Fruit fly (Drosophila melanogaster) whole organism, embryonic: ENCODE data around the gene nudC.

Source experiments
- Antp ChIP-seq: fragments of 200-800 bp; sonication (Bioruptor generic); optimal IDR thresholded peaks from 3 replicates; lab custom pipeline; 2016; ENCODE audit warnings: missing biosample characterization, missing genetic modification characterization
- CG10209 ChIP-seq: fragments of 200-800 bp; sonication (Bioruptor generic); optimal IDR thresholded peaks from 3 replicates; lab custom pipeline; 2017; ENCODE audit warnings: missing biosample characterization, mild to moderate bottlenecking, missing genetic modification characterization, missing genetic modification reagents
- CG11456 ChIP-seq: fragments of 200-800 bp; sonication (Bioruptor generic); IDR thresholded peaks from 3 replicates; pipeline ENCODE4 v1.3.6; 2022; ENCODE audit warnings: missing biosample characterization, missing genetic modification characterization
- CG11695 ChIP-seq: fragments of 200-800 bp; sonication (Bioruptor generic); IDR thresholded peaks from 3 replicates; pipeline ENCODE4 v1.3.6; 2022; ENCODE audit warnings: missing biosample characterization, missing genetic modification characterization
- CG12071 ChIP-seq: fragments of 200-800 bp; sonication (Bioruptor generic); optimal IDR thresholded peaks from 3 replicates; lab custom pipeline; 2018; ENCODE audit warnings: missing biosample characterization, mild to moderate bottlenecking, missing genetic modification characterization
- CG12299 ChIP-seq: fragments of 200-800 bp; sonication (Bioruptor generic); optimal IDR thresholded peaks from 2 replicates; lab custom pipeline; 2018; ENCODE audit warnings: missing biosample characterization, mild to moderate bottlenecking, missing genetic modification characterization
- CG12391 ChIP-seq: fragments of 200-800 bp; sonication (Bioruptor generic); optimal IDR thresholded peaks from 3 replicates; lab custom pipeline; 2018; ENCODE audit warnings: missing biosample characterization, mild to moderate bottlenecking, missing genetic modification characterization, moderate library complexity
- CG15696 ChIP-seq: fragments of 200-800 bp; sonication (Bioruptor generic); optimal IDR thresholded peaks from 2 replicates; lab custom pipeline; 2019; ENCODE audit warnings: missing biosample characterization, mild to moderate bottlenecking, missing genetic modification characterization, moderate library complexity
- CG16813 ChIP-seq: fragments of 200-800 bp; sonication (Bioruptor generic); IDR thresholded peaks from 3 replicates; pipeline ENCODE4 v1.3.6; 2022; ENCODE audit warnings: missing biosample characterization, missing genetic modification characterization; ENCODE audit not compliant: partially characterized antibody
- CG18476 ChIP-seq: fragments of 200-800 bp; sonication (Bioruptor generic); optimal IDR thresholded peaks from 2 replicates; lab custom pipeline; 2016; ENCODE audit warnings: missing biosample characterization, mild to moderate bottlenecking, missing genetic modification characterization
- CG18619 ChIP-seq: fragments of 200-800 bp; sonication (Bioruptor generic); optimal IDR thresholded peaks from 3 replicates; lab custom pipeline; 2017; ENCODE audit warnings: missing biosample characterization, mild to moderate bottlenecking, missing genetic modification characterization
- CG2678 ChIP-seq: fragments of 200-800 bp; sonication (Bioruptor generic); optimal IDR thresholded peaks from 3 replicates; lab custom pipeline; 2019; ENCODE audit warnings: missing biosample characterization, mild to moderate bottlenecking, missing genetic modification characterization, moderate library complexity
- CG31441 ChIP-seq: fragments of 200-800 bp; sonication (Bioruptor generic); IDR thresholded peaks from 2 replicates; pipeline ENCODE4 v1.3.6; 2022; ENCODE audit warnings: missing biosample characterization, missing genetic modification characterization
- CG32772 ChIP-seq: fragments of 200-800 bp; sonication (Bioruptor generic); IDR thresholded peaks from 2 replicates; pipeline ENCODE4 v1.3.6; 2022; ENCODE audit warnings: missing biosample characterization, missing genetic modification characterization
- CG42726 ChIP-seq: fragments of 200-800 bp; sonication (Bioruptor generic); IDR thresholded peaks from 2 replicates; pipeline ENCODE4 v1.3.6; 2022; ENCODE audit warnings: missing biosample characterization, missing genetic modification characterization; ENCODE audit not compliant: partially characterized antibody
- CG4328 ChIP-seq: fragments of 200-800 bp; sonication (Bioruptor generic); optimal IDR thresholded peaks from 3 replicates; lab custom pipeline; 2017; ENCODE audit warnings: missing biosample characterization, missing genetic modification reagents, missing genetic modification characterization
- CG43689 ChIP-seq: fragments of 200-800 bp; sonication (Bioruptor generic); IDR thresholded peaks from 2 replicates; pipeline ENCODE4 v1.3.6; 2022; ENCODE audit warnings: missing biosample characterization, missing genetic modification characterization
- CG4424 ChIP-seq: fragments of 200-800 bp; sonication (Bioruptor generic); optimal IDR thresholded peaks from 3 replicates; lab custom pipeline; 2016; ENCODE audit warnings: missing biosample characterization, missing genetic modification characterization
- CG7556 ChIP-seq: fragments of 200-800 bp; sonication (Bioruptor generic); optimal IDR thresholded peaks from 2 replicates; lab custom pipeline; 2017; ENCODE audit warnings: missing biosample characterization, mild to moderate bottlenecking, missing genetic modification characterization
- CG9797 ChIP-seq: fragments of 200-800 bp; sonication (Bioruptor generic); optimal IDR thresholded peaks from 3 replicates; lab custom pipeline; 2018; ENCODE audit warnings: missing biosample characterization, mild to moderate bottlenecking, missing genetic modification characterization
- CTCF ChIP-seq: fragments of 200-800 bp; sonication (Bioruptor generic); optimal IDR thresholded peaks from 2 replicates; lab custom pipeline; 2017; ENCODE audit warnings: missing biosample characterization, mild to moderate bottlenecking, missing genetic modification characterization, moderate library complexity
- Chrac-16 ChIP-seq: fragments of 200-800 bp; sonication (Bioruptor generic); optimal IDR thresholded peaks from 3 replicates; lab custom pipeline; 2016; ENCODE audit warnings: missing biosample characterization, missing genetic modification characterization
- Eip74EF ChIP-seq, 2 experiments: fragments of 200-800 bp in 1 of 2; fragments of >200 bp in 1 of 2; sonication (Bioruptor generic) in 1 of 2; optimal IDR thresholded peaks; 2 replicates each; lab custom pipeline; 2017 to 2019; ENCODE audit warnings: missing biosample characterization in 2 of 2, missing genetic modification characterization in 2 of 2, mild to moderate bottlenecking in 1 of 2, moderate library complexity in 1 of 2
- Elba2 ChIP-seq: fragments of 200-800 bp; sonication (Bioruptor generic); optimal IDR thresholded peaks from 3 replicates; lab custom pipeline; 2016; ENCODE audit warnings: missing biosample characterization, missing genetic modification characterization
- HmgZ ChIP-seq: fragments of 200-800 bp; sonication (Bioruptor generic); optimal IDR thresholded peaks from 2 replicates; lab custom pipeline; 2018; ENCODE audit warnings: missing biosample characterization, mild to moderate bottlenecking, missing genetic modification characterization
- Hr39 ChIP-seq: fragments of >200 bp; optimal IDR thresholded peaks from 2 replicates; lab custom pipeline; 2017
- Meics ChIP-seq: fragments of 200-800 bp; sonication (Bioruptor generic); optimal IDR thresholded peaks from 2 replicates; lab custom pipeline; 2017; ENCODE audit warnings: missing biosample characterization, mild to moderate bottlenecking, missing genetic modification characterization
- Nf-YA ChIP-seq: fragments of 200-800 bp; sonication (Bioruptor generic); IDR thresholded peaks from 2 replicates; pipeline ENCODE4 v1.3.6; 2022; ENCODE audit warnings: missing biosample characterization, missing genetic modification characterization
- Nf-YC ChIP-seq: fragments of 200-800 bp; optimal IDR thresholded peaks from 3 replicates; lab custom pipeline; 2019; ENCODE audit warnings: missing biosample characterization, mild to moderate bottlenecking, missing genetic modification characterization, moderate library complexity
- Ssrp ChIP-seq: fragments of 200-800 bp; sonication (Bioruptor generic); optimal IDR thresholded peaks from 2 replicates; lab custom pipeline; 2018; ENCODE audit warnings: missing biosample characterization, mild to moderate bottlenecking, missing genetic modification characterization, moderate library complexity
- Stat92E ChIP-seq, 3 experiments: fragments of >200 bp in 2 of 3; fragments of 200-800 bp in 1 of 3; sonication (Bioruptor generic) in 1 of 3; optimal IDR thresholded peaks; 2 replicates each; lab custom pipeline; 2017 to 2019; ENCODE audit warnings: missing biosample characterization in 3 of 3, missing genetic modification characterization in 3 of 3, mild to moderate bottlenecking in 1 of 3, moderate library complexity in 1 of 3
- Taf1 ChIP-seq: fragments of 200-800 bp; sonication (Bioruptor generic); IDR thresholded peaks from 2 replicates; pipeline ENCODE4 v1.3.6; 2022; ENCODE audit warnings: missing biosample characterization, missing genetic modification characterization
- chif ChIP-seq, 2 experiments: fragments of 200-800 bp; sonication (Bioruptor generic); optimal IDR thresholded peaks; 3 replicates each; lab custom pipeline; 2016; ENCODE audit warnings: missing biosample characterization in 2 of 2, missing genetic modification characterization in 2 of 2
- dpn ChIP-seq, 2 experiments: fragments of 200-800 bp; sonication (Bioruptor generic); optimal IDR thresholded peaks; 3 replicates each; lab custom pipeline; 2016; ENCODE audit warnings: missing biosample characterization in 2 of 2, missing genetic modification characterization in 2 of 2
- ewg ChIP-seq: fragments of 200-800 bp; sonication (Bioruptor generic); optimal IDR thresholded peaks from 3 replicates; lab custom pipeline; 2017; ENCODE audit warnings: mild to moderate bottlenecking, missing biosample characterization, missing genetic modification reagents, missing genetic modification characterization
- fd96Cb ChIP-seq: fragments of 200-800 bp; sonication (Bioruptor generic); optimal IDR thresholded peaks from 2 replicates; lab custom pipeline; 2018; ENCODE audit warnings: missing biosample characterization, mild to moderate bottlenecking, missing genetic modification characterization, moderate library complexity
- gfzf ChIP-seq: fragments of 200-800 bp; sonication (Bioruptor generic); optimal IDR thresholded peaks from 2 replicates; lab custom pipeline; 2016; ENCODE audit warnings: missing biosample characterization, mild to moderate bottlenecking, missing genetic modification characterization, moderate library complexity
- her ChIP-seq: fragments of 200-800 bp; sonication (Bioruptor generic); optimal IDR thresholded peaks from 2 replicates; lab custom pipeline; 2016; ENCODE audit warnings: missing biosample characterization, missing genetic modification characterization
- inv ChIP-seq: fragments of 200-800 bp; sonication (Bioruptor generic); IDR thresholded peaks from 2 replicates; pipeline ENCODE4 v1.3.6; 2022; ENCODE audit warnings: missing biosample characterization, missing genetic modification characterization; ENCODE audit not compliant: partially characterized antibody
- knrl ChIP-seq: fragments of 200-800 bp; sonication (Bioruptor generic); IDR thresholded peaks from 3 replicates; pipeline ENCODE4 v1.3.6; 2022; ENCODE audit warnings: missing biosample characterization, missing genetic modification characterization; ENCODE audit not compliant: partially characterized antibody
- lbe ChIP-seq: fragments of 200-800 bp; sonication (Bioruptor generic); optimal IDR thresholded peaks from 2 replicates; lab custom pipeline; 2016; ENCODE audit warnings: missing biosample characterization, mild to moderate bottlenecking, missing genetic modification characterization
- maf-S ChIP-seq: fragments of 200-800 bp; sonication (Bioruptor generic); optimal IDR thresholded peaks from 2 replicates; lab custom pipeline; 2016; ENCODE audit warnings: missing biosample characterization, missing genetic modification characterization
- mam ChIP-seq: fragments of 200-800 bp; sonication (Bioruptor generic); optimal IDR thresholded peaks from 3 replicates; lab custom pipeline; 2016; ENCODE audit warnings: missing biosample characterization, missing genetic modification characterization
- onecut ChIP-seq: fragments of 200-800 bp; sonication (Bioruptor generic); IDR thresholded peaks from 2 replicates; pipeline ENCODE4 v1.3.6; 2022; ENCODE audit warnings: missing biosample characterization, missing genetic modification characterization
- otp ChIP-seq: fragments of 200-800 bp; sonication (Bioruptor generic); IDR thresholded peaks from 3 replicates; pipeline ENCODE4, ENCODE4 v1.3.6; 2022; ENCODE audit warnings: missing biosample characterization, missing genetic modification characterization
- sna ChIP-seq: fragments of 200-800 bp; sonication (Bioruptor generic); IDR thresholded peaks from 2 replicates; pipeline ENCODE4 v1.3.6; 2022; ENCODE audit warnings: missing biosample characterization, missing genetic modification characterization; ENCODE audit not compliant: partially characterized antibody
- tap ChIP-seq: fragments of 200-800 bp; optimal IDR thresholded peaks from 3 replicates; lab custom pipeline; 2019; ENCODE audit warnings: missing biosample characterization, mild to moderate bottlenecking, missing genetic modification characterization, moderate library complexity
- trh ChIP-seq: fragments of 200-800 bp; sonication (Bioruptor generic); optimal IDR thresholded peaks from 2 replicates; lab custom pipeline; 2016; ENCODE audit warnings: missing biosample characterization, missing genetic modification characterization
- ttk ChIP-seq: fragments of 200-800 bp; sonication (Bioruptor generic); IDR thresholded peaks from 2 replicates; pipeline ENCODE4 v2.1.2; 2022; ENCODE audit warnings: missing biosample characterization, missing genetic modification characterization
- zfh2 ChIP-seq: fragments of 200-800 bp; sonication (Bioruptor generic); optimal IDR thresholded peaks from 2 replicates; lab custom pipeline; 2016; ENCODE audit warnings: missing biosample characterization, missing genetic modification characterization

Gene nudC

DNA sequence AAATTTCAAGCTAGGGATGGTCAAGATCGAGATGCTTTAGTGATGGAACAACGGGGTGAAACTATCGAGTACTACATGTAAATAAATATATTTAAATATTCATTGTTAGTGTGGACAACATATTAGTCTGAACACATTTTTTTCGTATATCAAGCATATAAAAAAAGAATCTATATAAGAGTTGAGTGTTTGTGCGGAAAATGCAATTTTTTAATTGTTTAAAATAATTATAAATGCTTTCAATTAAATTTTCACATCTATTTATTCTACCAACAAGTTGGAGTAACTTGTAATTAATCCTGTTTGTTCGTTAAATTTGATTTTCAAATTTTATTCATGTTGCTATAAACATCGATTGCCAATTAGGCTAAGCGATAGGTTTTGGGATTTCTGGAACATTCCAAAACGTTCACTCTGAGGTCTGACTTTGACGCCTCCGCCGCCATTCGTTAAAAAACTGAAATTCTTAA, 25.1 kb upstream of the nudC start, which contains the start of the genes mus302 and CG9705 (continued):
- TF ChIP-seq Nf-YA (GFP tag; lab: Robert Waterston, UW) (no peak), CG31441 (peak; percentile 73), CG4424 (peak; percentile 54), lbe (GFP tag; lab: Kevin White, UChicago) (peak; percentile 26), dpn (GFP tag; optimal IDR thresholded peaks at IDR 0.05; lab: Kevin White, UChicago) (peak; percentile 8 to 56), CTCF (GFP tag; lab: Kevin White, UChicago) (no peak), CG12391 (peak; percentile 81), CG9797 (peak; percentile 60), CG11456 (0 out of 3 replicates have a peak, but pooled peaks have one; percentile 23), HmgZ (tag; lab: Kevin White, UChicago) (no peak), her (GFP tag; lab: Kevin White, UChicago) (no peak), trh (GFP tag; lab: Kevin White, UChicago) (peak; percentile 31), Meics (GFP tag; lab: Kevin White, UChicago) (peak; percentile 44), Elba2 (GFP tag; lab: Kevin White, UChicago) (peak; percentile 32), sna (peak; percentile 56; the same call in 1 of the 2 replicates), Ssrp (tag; lab: Kevin White, UChicago) (peak; percentile 56), zfh2 (GFP tag; lab: Kevin White, UChicago) (peak; percentile 26), tap (tag; lab: Kevin White, UChicago) (peak; percentile 1), CG10209 (GFP tag; lab: Kevin White, UChicago) (peak; percentile 38), gfzf (GFP tag; lab: Kevin White, UChicago) (peak; percentile 68), CG32772 (GFP tag; lab: Robert Waterston, UW) (peak; percentile 57; the same call in 1 of the 2 replicates), CG15696 (tag; lab: Kevin White, UChicago) (peak; percentile 55), onecut (GFP tag; lab: Robert Waterston, UW) (no peak), otp (GFP tag; lab: Robert Waterston, UW) (no peak), inv (GFP tag; lab: Robert Waterston, UW) (peak; percentile 55), CG4328 (GFP tag; lab: Kevin White, UChicago) (no peak), Stat92E (GFP tag; optimal IDR thresholded peaks at IDR 0.05; lab: Kevin White, UChicago) (no peak), CG18619 (GFP tag; lab: Kevin White, UChicago) (peak; percentile 17), fd96Cb (tag; lab: Kevin White, UChicago) (peak; percentile 0), CG2678 (tag; lab: Kevin White, UChicago) (peak; percentile 69), Hr39 (lab: Kevin White, UChicago) (no peak), ttk (0 out of 2 replicates have a peak, but pooled peaks have one; percentile 23), CG12299 (tag; lab: Kevin White, UChicago) (no peak), CG11695 (GFP tag; lab: Robert Waterston, UW) (0 out of 3 replicates have a peak, but pooled peaks have one; percentile 26), Antp (GFP tag; lab: Kevin White, UChicago) (no peak), chif (GFP tag; optimal IDR thresholded peaks at IDR 0.05; lab: Kevin White, UChicago) (peak in 1 of 2 experiments; percentile 25), CG16813 (GFP tag; lab: Robert Waterston, UW) (peak; percentile 75), maf-S (GFP tag; lab: Kevin White, UChicago) (no peak), Chrac-16 (GFP tag; lab: Kevin White, UChicago) (peak; percentile 30), CG42726 (GFP tag; lab: Robert Waterston, UW) (peak; percentile 36; the same call in 1 of the 2 replicates), Nf-YC (tag; lab: Kevin White, UChicago) (peak; percentile 69), knrl (GFP tag; lab: Robert Waterston, UW) (peak; percentile 79), CG18476 (peak; percentile 20), Eip74EF (GFP tag; optimal IDR thresholded peaks at IDR 0.05; lab: Kevin White, UChicago) (no peak), ewg (peak; percentile 24), CG7556 (GFP tag; lab: Kevin White, UChicago) (peak; percentile 28), CG12071 (no peak), CG43689 (no peak), mam (GFP tag; lab: Kevin White, UChicago) (peak; percentile 30), Taf1 (GFP tag; lab: Robert Waterston, UW) (no peak)
